Fruit fly (Drosophila melanogaster) whole organism, embryonic: ENCODE measurements around the gene Drsl1.

ENCODE experiments used
- ATbp ChIP-seq: fragments of 200-800 bp; sonication (Bioruptor generic); optimal IDR thresholded peaks from 2 replicates; lab custom pipeline; 2017; ENCODE audit warnings: missing biosample characterization, mild to moderate bottlenecking, missing genetic modification characterization, missing genetic modification reagents
- Asciz ChIP-seq: fragments of 200-800 bp; sonication (Bioruptor generic); optimal IDR thresholded peaks from 2 replicates; lab custom pipeline; 2017; ENCODE audit warnings: missing biosample characterization, mild to moderate bottlenecking, missing genetic modification characterization, missing genetic modification reagents
- CG11695 ChIP-seq: fragments of 200-800 bp; sonication (Bioruptor generic); IDR thresholded peaks from 3 replicates; pipeline ENCODE4 v1.3.6; 2022; ENCODE audit warnings: missing biosample characterization, missing genetic modification characterization
- CG11696 ChIP-seq: fragments of 200-800 bp; sonication (Bioruptor generic); IDR thresholded peaks from 2 replicates; pipeline ENCODE4 v1.3.6; 2022; ENCODE audit warnings: missing biosample characterization, missing genetic modification characterization
- CG13123 ChIP-seq: fragments of 200-800 bp; sonication (Bioruptor generic); optimal IDR thresholded peaks from 2 replicates; lab custom pipeline; 2016; ENCODE audit warnings: missing biosample characterization, missing genetic modification characterization
- CG14965 ChIP-seq: fragments of 200-800 bp; sonication (Bioruptor generic); optimal IDR thresholded peaks from 2 replicates; lab custom pipeline; 2016; ENCODE audit warnings: missing biosample characterization, missing genetic modification characterization, borderline replicate concordance
- CG15073 ChIP-seq: fragments of 200-800 bp; sonication (Bioruptor generic); optimal IDR thresholded peaks from 2 replicates; lab custom pipeline; 2016; ENCODE audit warnings: missing biosample characterization, missing genetic modification characterization
- CG1529 ChIP-seq: fragments of 200-800 bp; sonication (Bioruptor generic); optimal IDR thresholded peaks from 3 replicates; lab custom pipeline; 2018; ENCODE audit warnings: missing biosample characterization, missing genetic modification characterization
- CG16813 ChIP-seq: fragments of 200-800 bp; sonication (Bioruptor generic); IDR thresholded peaks from 3 replicates; pipeline ENCODE4 v1.3.6; 2022; ENCODE audit warnings: missing biosample characterization, missing genetic modification characterization; ENCODE audit not compliant: partially characterized antibody
- CG17568 ChIP-seq: fragments of 200-800 bp; sonication (Bioruptor generic); optimal IDR thresholded peaks from 2 replicates; lab custom pipeline; 2018; ENCODE audit warnings: missing biosample characterization, mild to moderate bottlenecking, missing genetic modification characterization, moderate library complexity
- CG1832 ChIP-seq: fragments of 200-800 bp; sonication (Bioruptor generic); optimal IDR thresholded peaks from 2 replicates; lab custom pipeline; 2017; ENCODE audit warnings: missing biosample characterization, mild to moderate bottlenecking, missing genetic modification characterization, inconsistent platforms
- CG34224 ChIP-seq: fragments of 200-800 bp; sonication (Bioruptor generic); IDR thresholded peaks from 3 replicates; pipeline ENCODE4 v1.3.6; 2022; ENCODE audit warnings: missing biosample characterization, missing genetic modification characterization; ENCODE audit not compliant: partially characterized antibody
- CG4617 ChIP-seq: fragments of 200-800 bp; sonication (Bioruptor generic); optimal IDR thresholded peaks from 3 replicates; lab custom pipeline; 2016; ENCODE audit warnings: missing biosample characterization, missing genetic modification characterization, borderline replicate concordance
- CG7372 ChIP-seq: fragments of 200-800 bp; sonication (Bioruptor generic); IDR thresholded peaks from 2 replicates; pipeline ENCODE4 v1.3.6; 2022; ENCODE audit warnings: missing biosample characterization, missing genetic modification characterization
- CG8359 ChIP-seq: fragments of 200-800 bp; sonication (Bioruptor generic); optimal IDR thresholded peaks from 2 replicates; lab custom pipeline; 2017; ENCODE audit warnings: missing biosample characterization, mild to moderate bottlenecking, missing genetic modification characterization, borderline replicate concordance
- CG9797 ChIP-seq: fragments of 200-800 bp; sonication (Bioruptor generic); optimal IDR thresholded peaks from 3 replicates; lab custom pipeline; 2018; ENCODE audit warnings: missing biosample characterization, mild to moderate bottlenecking, missing genetic modification characterization
- Camta ChIP-seq: fragments of 200-800 bp; sonication (Bioruptor generic); optimal IDR thresholded peaks from 2 replicates; lab custom pipeline; 2016; ENCODE audit warnings: missing biosample characterization, missing genetic modification characterization
- Chrac-16 ChIP-seq: fragments of 200-800 bp; sonication (Bioruptor generic); optimal IDR thresholded peaks from 3 replicates; lab custom pipeline; 2016; ENCODE audit warnings: missing biosample characterization, missing genetic modification characterization
- Dad ChIP-seq: fragments of 200-800 bp; sonication (Bioruptor generic); optimal IDR thresholded peaks from 3 replicates; lab custom pipeline; 2016; ENCODE audit warnings: missing biosample characterization, missing genetic modification characterization
- Dll ChIP-seq: fragments of 200-800 bp; sonication (Bioruptor generic); IDR thresholded peaks from 4 replicates; pipeline ENCODE4 v1.3.6; 2022; ENCODE audit warnings: missing biosample characterization, missing genetic modification characterization; ENCODE audit not compliant: partially characterized antibody
- Dref ChIP-seq: fragments of 200-800 bp; sonication (Bioruptor generic); IDR thresholded peaks from 2 replicates; pipeline ENCODE4 v1.3.6; 2022; ENCODE audit warnings: missing biosample characterization, missing genetic modification characterization
- HLH4C ChIP-seq: fragments of 200-800 bp; sonication (Bioruptor generic); IDR thresholded peaks from 3 replicates; pipeline ENCODE4 v1.3.6; 2022; ENCODE audit warnings: missing biosample characterization, missing genetic modification characterization; ENCODE audit not compliant: partially characterized antibody
- Hmx ChIP-seq: fragments of 200-800 bp; sonication (Bioruptor generic); optimal IDR thresholded peaks from 2 replicates; lab custom pipeline; 2016; ENCODE audit warnings: missing biosample characterization, missing genetic modification characterization
- Lpt ChIP-seq: fragments of >200 bp; optimal IDR thresholded peaks from 2 replicates; lab custom pipeline; 2018; ENCODE audit warnings: missing biosample characterization, missing genetic modification characterization
- MTF-1 ChIP-seq: fragments of 200-800 bp; sonication (Bioruptor generic); optimal IDR thresholded peaks from 2 replicates; lab custom pipeline; 2018; ENCODE audit warnings: missing biosample characterization, mild to moderate bottlenecking, missing genetic modification characterization, borderline replicate concordance
- Myb ChIP-seq: fragments of 200-800 bp; sonication (Bioruptor generic); optimal IDR thresholded peaks from 2 replicates; lab custom pipeline; 2016; ENCODE audit warnings: missing biosample characterization, missing genetic modification characterization
- NfI ChIP-seq: fragments of 200-800 bp; sonication (Bioruptor generic); optimal IDR thresholded peaks from 3 replicates; lab custom pipeline; 2018; ENCODE audit warnings: missing biosample characterization, mild to moderate bottlenecking, missing genetic modification characterization, moderate library complexity
- PHDP ChIP-seq: fragments of 200-800 bp; sonication (Bioruptor generic); optimal IDR thresholded peaks from 3 replicates; lab custom pipeline; 2018; ENCODE audit warnings: missing biosample characterization, mild to moderate bottlenecking, missing genetic modification characterization, moderate library complexity
- Scr ChIP-seq: fragments of 200-800 bp; sonication (Bioruptor generic); IDR thresholded peaks from 2 replicates; pipeline ENCODE4 v1.3.6; 2022; ENCODE audit warnings: missing biosample characterization, missing genetic modification characterization; ENCODE audit not compliant: partially characterized antibody
- Six4 ChIP-seq: fragments of 200-800 bp; sonication (Bioruptor generic); optimal IDR thresholded peaks from 2 replicates; lab custom pipeline; 2016; ENCODE audit warnings: missing biosample characterization, missing genetic modification characterization
- abd-A ChIP-seq: fragments of 200-800 bp; sonication (Bioruptor generic); optimal IDR thresholded peaks from 3 replicates; lab custom pipeline; 2019; ENCODE audit warnings: missing biosample characterization, mild to moderate bottlenecking, missing genetic modification characterization, moderate library complexity
- az2 ChIP-seq: fragments of 200-800 bp; sonication (Bioruptor generic); optimal IDR thresholded peaks from 3 replicates; lab custom pipeline; 2016; ENCODE audit warnings: missing biosample characterization, missing genetic modification characterization
- bbx ChIP-seq: fragments of 200-800 bp; sonication (Bioruptor generic); IDR thresholded peaks from 2 replicates; pipeline ENCODE4 v1.3.6; 2022; ENCODE audit warnings: missing biosample characterization, missing genetic modification characterization; ENCODE audit not compliant: partially characterized antibody
- crc ChIP-seq: fragments of 200-800 bp; sonication (Bioruptor generic); optimal IDR thresholded peaks from 2 replicates; lab custom pipeline; 2016; ENCODE audit warnings: missing biosample characterization, missing genetic modification characterization
- dimm ChIP-seq: fragments of 200-800 bp; sonication (Bioruptor generic); IDR thresholded peaks from 2 replicates; pipeline ENCODE4 v1.3.6; 2022; ENCODE audit warnings: missing biosample characterization, missing genetic modification characterization
- dm ChIP-seq: fragments of 200-800 bp; sonication (Bioruptor generic); optimal IDR thresholded peaks from 3 replicates; lab custom pipeline; 2016; ENCODE audit warnings: missing biosample characterization, missing genetic modification characterization
- dysf ChIP-seq: fragments of 200-800 bp; sonication (Bioruptor generic); IDR thresholded peaks from 3 replicates; pipeline ENCODE4 v1.3.6; 2022; ENCODE audit warnings: missing biosample characterization, missing genetic modification characterization
- esg ChIP-seq: fragments of 200-800 bp; sonication (Bioruptor generic); conservative IDR thresholded peaks from 2 replicates; pipeline ENCODE4 v1.3.6; 2022; ENCODE audit warnings: missing biosample characterization, missing genetic modification characterization
- hb ChIP-seq: fragments of 200-800 bp; sonication (Bioruptor generic); IDR thresholded peaks from 3 replicates; pipeline ENCODE4 v1.3.6; 2022; ENCODE audit warnings: missing biosample characterization, missing genetic modification characterization; ENCODE audit not compliant: partially characterized antibody
- hbn ChIP-seq: fragments of 200-800 bp; sonication (Bioruptor generic); IDR thresholded peaks from 2 replicates; pipeline ENCODE4 v1.3.6; 2022; ENCODE audit warnings: missing biosample characterization, missing genetic modification characterization; ENCODE audit not compliant: partially characterized antibody
- nmo ChIP-seq: fragments of 200-800 bp; sonication (Bioruptor generic); optimal IDR thresholded peaks from 2 replicates; lab custom pipeline; 2018; ENCODE audit warnings: missing biosample characterization, mild to moderate bottlenecking, missing genetic modification characterization, moderate library complexity
- pros ChIP-seq: fragments of 200-800 bp; sonication (Bioruptor generic); optimal IDR thresholded peaks from 3 replicates; lab custom pipeline; 2019; ENCODE audit warnings: missing biosample characterization, mild to moderate bottlenecking, missing genetic modification characterization, moderate library complexity
- psq ChIP-seq: fragments of 200-800 bp; sonication (Bioruptor generic); optimal IDR thresholded peaks from 2 replicates; lab custom pipeline; 2017; ENCODE audit warnings: missing biosample characterization, missing genetic modification characterization
- pzg ChIP-seq: fragments of 200-800 bp; sonication (Bioruptor generic); optimal IDR thresholded peaks from 3 replicates; lab custom pipeline; 2018; ENCODE audit warnings: missing biosample characterization, mild to moderate bottlenecking, missing genetic modification characterization, moderate library complexity
- stc ChIP-seq: fragments of 200-800 bp; sonication (Bioruptor generic); IDR thresholded peaks from 2 replicates; pipeline ENCODE4 v1.3.6; 2022; ENCODE audit warnings: missing biosample characterization, missing genetic modification characterization
- trem ChIP-seq: fragments of 200-800 bp; optimal IDR thresholded peaks from 3 replicates; lab custom pipeline; 2019; ENCODE audit warnings: missing biosample characterization, mild to moderate bottlenecking, missing genetic modification characterization, moderate library complexity
- trh ChIP-seq: fragments of 200-800 bp; sonication (Bioruptor generic); optimal IDR thresholded peaks from 2 replicates; lab custom pipeline; 2016; ENCODE audit warnings: missing biosample characterization, missing genetic modification characterization
- unpg ChIP-seq: fragments of 200-800 bp; sonication (Bioruptor generic); optimal IDR thresholded peaks from 3 replicates; lab custom pipeline; 2018; ENCODE audit warnings: missing biosample characterization, mild to moderate bottlenecking, missing genetic modification characterization, moderate library complexity
- vnd ChIP-seq: fragments of 200-800 bp; sonication (Bioruptor generic); IDR thresholded peaks from 3 replicates; pipeline ENCODE4 v1.3.6; 2022; ENCODE audit warnings: missing biosample characterization, missing genetic modification characterization; ENCODE audit not compliant: partially characterized antibody
- zen ChIP-seq: fragments of 200-800 bp; sonication (Bioruptor generic); optimal IDR thresholded peaks from 3 replicates; lab custom pipeline; 2018; ENCODE audit warnings: missing biosample characterization, mild to moderate bottlenecking, missing genetic modification characterization, moderate library complexity

Drsl1 gene

DNA sequence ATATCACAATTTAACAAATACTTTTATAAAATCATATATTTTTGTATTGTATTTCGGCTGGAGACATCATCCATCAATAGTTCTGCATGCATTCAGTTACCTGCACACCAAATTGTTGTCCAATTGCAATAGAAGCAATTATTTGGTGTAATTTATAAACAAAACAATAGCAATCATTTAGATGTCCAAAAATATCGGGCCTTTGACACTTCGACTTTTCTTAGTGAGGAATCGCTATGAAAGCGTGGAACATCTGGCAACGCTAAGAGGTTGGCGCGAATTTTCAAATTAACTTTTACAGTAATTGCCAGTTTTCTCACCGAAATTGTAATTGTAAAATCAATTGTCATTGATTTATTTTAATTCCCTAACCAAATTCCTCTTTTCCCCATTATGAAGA, 804 bp downstream of the Drsl1 start, which contains the start of gene CG14969 (continued):
- TF ChIP-seq PHDP (tag; lab: Kevin White, UChicago) = no peak
- no peak for TF ChIP-seq Camta
- TF ChIP-seq psq (GFP tag; lab: Kevin White, UChicago) = no peak
- TF ChIP-seq dysf = no peak
- TF ChIP-seq Scr (GFP tag; lab: Robert Waterston, UW) = peak; percentile 49; the same call in 1 of the 2 replicates
- TF ChIP-seq stc (GFP tag; lab: Robert Waterston, UW) = no peak
- peak; percentile 10 for TF ChIP-seq CG9797
- TF ChIP-seq bbx (GFP tag; lab: Robert Waterston, UW) = peak; percentile 48; the same call in 1 of the 2 replicates
- no peak for TF ChIP-seq Chrac-16 (GFP tag; lab: Kevin White, UChicago)
- TF ChIP-seq Lpt = no peak
- peak; percentile 41 for TF ChIP-seq Myb (GFP tag; lab: Kevin White, UChicago)
- TF ChIP-seq CG1529 (GFP tag; lab: Kevin White, UChicago) = no peak
- no peak for TF ChIP-seq CG14965 (GFP tag; lab: Kevin White, UChicago)
- TF ChIP-seq Six4 (GFP tag; lab: Kevin White, UChicago) = no peak
- TF ChIP-seq Asciz (GFP tag; lab: Kevin White, UChicago) = no peak
- TF ChIP-seq CG34224 = peak; percentile 41
- peak; percentile 4 for TF ChIP-seq nmo
- TF ChIP-seq esg = no peak
- no peak for TF ChIP-seq NfI (GFP tag; lab: Kevin White, UChicago)
- TF ChIP-seq hbn = peak; percentile 37; the same call in 1 of the 2 replicates
- no peak for TF ChIP-seq dimm (GFP tag; lab: Robert Waterston, UW)
- TF ChIP-seq abd-A (tag; lab: Kevin White, UChicago) = no peak
- 0 out of 3 replicates have a peak, but pooled peaks have one; percentile 25 for TF ChIP-seq CG16813 (GFP tag; lab: Robert Waterston, UW)
- TF ChIP-seq dm (GFP tag; lab: Kevin White, UChicago) = no peak
- no peak for TF ChIP-seq trh (GFP tag; lab: Kevin White, UChicago)
- no peak for TF ChIP-seq pros
- no peak for TF ChIP-seq crc
- no peak for TF ChIP-seq ATbp (GFP tag; lab: Kevin White, UChicago)
- no peak for TF ChIP-seq CG17568 (GFP tag; lab: Kevin White, UChicago)
- no peak for TF ChIP-seq Hmx
- no peak for TF ChIP-seq CG11695 (GFP tag; lab: Robert Waterston, UW)
- peak; percentile 52; the same call in 1 of the 4 replicates for TF ChIP-seq Dll (GFP tag; lab: Robert Waterston, UW)
- 0 out of 3 replicates have a peak, but pooled peaks have one; percentile 24 for TF ChIP-seq HLH4C (GFP tag; lab: Robert Waterston, UW)
- no peak for TF ChIP-seq unpg (GFP tag; lab: Kevin White, UChicago)
- peak; percentile 67 for TF ChIP-seq pzg
- TF ChIP-seq az2 (GFP tag; lab: Kevin White, UChicago) = no peak
- TF ChIP-seq CG4617 (GFP tag; lab: Kevin White, UChicago) = peak; percentile 67
- TF ChIP-seq Dad (GFP tag; lab: Kevin White, UChicago) = no peak
- TF ChIP-seq zen = peak; percentile 35
- TF ChIP-seq CG15073 (GFP tag; lab: Kevin White, UChicago) = no peak
- no peak for TF ChIP-seq CG1832
- TF ChIP-seq trem (tag; lab: Kevin White, UChicago) = peak; percentile 40
- peak; percentile 75 for TF ChIP-seq Dref (GFP tag; lab: Robert Waterston, UW)
- no peak for TF ChIP-seq MTF-1 (GFP tag; lab: Kevin White, UChicago)
- TF ChIP-seq hb (GFP tag; lab: Robert Waterston, UW) = no peak
- TF ChIP-seq CG7372 (GFP tag; lab: Robert Waterston, UW) = no peak
- no peak for TF ChIP-seq CG13123 (GFP tag; lab: Kevin White, UChicago)
- TF ChIP-seq CG8359 (GFP tag; lab: Kevin White, UChicago) = no peak
- TF ChIP-seq vnd = no peak
- no peak for TF ChIP-seq CG11696 (GFP tag; lab: Robert Waterston, UW)
